Worm (Caenorhabditis elegans) whole organism, L4/young adult: Measurements from ENCODE around the gene nlp-16.

Experiments
- W03F9.2 ChIP-seq: fragments of 150-350 bp; optimal IDR thresholded peaks from 2 replicates; lab custom pipeline; 2014; ENCODE audit warnings: missing biosample characterization, missing genetic modification characterization
- dao-5 ChIP-seq: sonication (generic microtip); optimal IDR thresholded peaks from 2 replicates; lab custom pipeline; 2016; ENCODE audit warnings: missing genotype, missing genetic modification characterization, moderate library complexity, missing compliant biosample characterization
- him-1 ChIP-seq: sonication (generic microtip); optimal IDR thresholded peaks from 2 replicates; lab custom pipeline; 2016; ENCODE audit warnings: missing genotype, missing genetic modification reagents, missing genetic modification characterization, missing compliant biosample characterization

ce11 chrIV:6230560-6231073, 29.0 kb downstream of the nlp-16 start, which contains the start of gene F58F9.4:
- TF ChIP-seq W03F9.2 (tag; lab: Kevin White, UChicago) = no peak
- no peak for TF ChIP-seq him-1 (tag; lab: Kevin White, UChicago)
- no peak for TF ChIP-seq dao-5 (tag; lab: Kevin White, UChicago)
